Worm (Caenorhabditis elegans) whole organism, late embryonic: ENCODE measurements around the gene F43C9.2.

Source experiments
- C38D4.7 ChIP-seq: fragments of 200-800 bp; sonication (Bioruptor generic); optimal IDR thresholded peaks from 2 replicates; lab custom pipeline; 2018; ENCODE audit warnings: mild to moderate bottlenecking, missing genetic modification characterization, moderate library complexity, missing compliant biosample characterization
- K02D7.2 ChIP-seq: sonication (generic microtip); optimal IDR thresholded peaks from 2 replicates; lab custom pipeline; 2017; ENCODE audit warnings: mild to moderate bottlenecking, missing genetic modification characterization, missing compliant biosample characterization
- T23F11.4 ChIP-seq: fragments of 200-800 bp; sonication (Bioruptor generic); optimal IDR thresholded peaks from 2 replicates; lab custom pipeline; 2018; ENCODE audit warnings: mild to moderate bottlenecking, missing genetic modification characterization, missing compliant biosample characterization
- ceh-19 ChIP-seq: fragments of 200-800 bp; sonication (Bioruptor generic); optimal IDR thresholded peaks from 2 replicates; lab custom pipeline; 2018; ENCODE audit warnings: mild to moderate bottlenecking, missing genetic modification characterization, missing compliant biosample characterization
- ceh-2 ChIP-seq: sonication (generic microtip); optimal IDR thresholded peaks from 2 replicates; lab custom pipeline; 2016; ENCODE audit warnings: missing genotype, missing genetic modification characterization, missing compliant biosample characterization
- ceh-22 ChIP-seq: sonication (generic microtip); optimal IDR thresholded peaks from 2 replicates; lab custom pipeline; 2017; ENCODE audit warnings: missing biosample characterization, missing genetic modification characterization
- ceh-30 ChIP-seq: fragments of 150-350 bp; optimal IDR thresholded peaks from 2 replicates; lab custom pipeline; 2014; ENCODE audit warnings: missing biosample characterization, missing genetic modification characterization
- ceh-31 ChIP-seq: sonication (generic microtip); optimal IDR thresholded peaks from 2 replicates; lab custom pipeline; 2016; ENCODE audit warnings: missing genetic modification characterization, missing compliant biosample characterization
- ceh-48 ChIP-seq: sonication (generic microtip); optimal IDR thresholded peaks from 2 replicates; lab custom pipeline; 2016; ENCODE audit warnings: missing genetic modification characterization, inconsistent platforms, missing compliant biosample characterization
- ceh-6 ChIP-seq: fragments of 200-800 bp; sonication (Bioruptor generic); optimal IDR thresholded peaks from 2 replicates; lab custom pipeline; 2018; ENCODE audit warnings: mild to moderate bottlenecking, missing genetic modification characterization, missing compliant biosample characterization
- dmd-4 ChIP-seq: sonication (generic microtip); optimal IDR thresholded peaks from 2 replicates; lab custom pipeline; 2016; ENCODE audit warnings: borderline replicate concordance, missing genetic modification characterization, missing compliant biosample characterization
- elt-2 ChIP-seq: sonication (generic microtip); optimal IDR thresholded peaks from 2 replicates; lab custom pipeline; 2016; ENCODE audit warnings: missing genetic modification reagents, missing genetic modification characterization, missing compliant biosample characterization
- elt-4 ChIP-seq: sonication (generic microtip); optimal IDR thresholded peaks from 2 replicates; lab custom pipeline; 2016; ENCODE audit warnings: missing genetic modification characterization, missing compliant biosample characterization
- fax-1 ChIP-seq: sonication (generic microtip); optimal IDR thresholded peaks from 2 replicates; lab custom pipeline; 2016; ENCODE audit warnings: missing genotype, missing genetic modification characterization, missing compliant biosample characterization
- fkh-10 ChIP-seq: fragments of 150-350 bp; optimal IDR thresholded peaks from 2 replicates; lab custom pipeline; 2014; ENCODE audit warnings: missing biosample characterization, missing genetic modification reagents, missing genetic modification characterization
- fkh-6 ChIP-seq: sonication (generic microtip); optimal IDR thresholded peaks from 2 replicates; lab custom pipeline; 2016; ENCODE audit warnings: missing genetic modification characterization, missing compliant biosample characterization
- gmeb-2 ChIP-seq: sonication (generic microtip); optimal IDR thresholded peaks from 2 replicates; lab custom pipeline; 2016; ENCODE audit warnings: missing genetic modification characterization, inconsistent platforms, missing compliant biosample characterization
- hlh-30 ChIP-seq: sonication (generic microtip); optimal IDR thresholded peaks from 2 replicates; lab custom pipeline; 2017; ENCODE audit warnings: antibody characterized with exemption, missing genetic modification characterization, missing compliant biosample characterization; ENCODE audit not compliant: insufficient read depth
- hlh-8 ChIP-seq: sonication (generic microtip); optimal IDR thresholded peaks from 2 replicates; lab custom pipeline; 2016; ENCODE audit warnings: missing genotype, missing genetic modification characterization, missing compliant biosample characterization
- madf-2 ChIP-seq: sonication (generic microtip); optimal IDR thresholded peaks from 2 replicates; lab custom pipeline; 2017; ENCODE audit warnings: missing genetic modification characterization, missing compliant biosample characterization
- nhr-232 ChIP-seq: sonication (generic microtip); optimal IDR thresholded peaks from 2 replicates; lab custom pipeline; 2016; ENCODE audit warnings: missing genetic modification characterization, missing compliant biosample characterization
- pat-9 ChIP-seq: fragments of 200-800 bp; sonication (Bioruptor generic); optimal IDR thresholded peaks from 2 replicates; lab custom pipeline; 2018; ENCODE audit warnings: mild to moderate bottlenecking, missing genetic modification characterization, moderate library complexity, missing compliant biosample characterization
- pha-4 ChIP-seq: fragments of 150-350 bp; optimal IDR thresholded peaks from 2 replicates; lab custom pipeline; 2018; ENCODE audit warnings: missing biosample characterization, missing genetic modification reagents, missing genetic modification characterization
- pros-1 ChIP-seq: fragments of 150-350 bp; optimal IDR thresholded peaks from 2 replicates; lab custom pipeline; 2014; ENCODE audit warnings: missing biosample characterization, missing genetic modification reagents, missing genetic modification characterization
- ref-2 ChIP-seq: sonication (generic microtip); optimal IDR thresholded peaks from 2 replicates; lab custom pipeline; 2016; ENCODE audit warnings: missing genetic modification characterization, missing compliant biosample characterization
- rnt-1 ChIP-seq: sonication (generic microtip); optimal IDR thresholded peaks from 2 replicates; lab custom pipeline; 2016; ENCODE audit warnings: missing genetic modification characterization, missing compliant biosample characterization
- sox-4 ChIP-seq: sonication (generic microtip); optimal IDR thresholded peaks from 2 replicates; lab custom pipeline; 2017; ENCODE audit warnings: mild to moderate bottlenecking, missing genetic modification characterization, inconsistent platforms, missing compliant biosample characterization
- syd-9 ChIP-seq: sonication (generic microtip); optimal IDR thresholded peaks from 2 replicates; lab custom pipeline; 2016; ENCODE audit warnings: mild to moderate bottlenecking, missing genetic modification characterization, moderate library complexity, missing compliant biosample characterization
- ttx-3 ChIP-seq: sonication (generic microtip); optimal IDR thresholded peaks from 2 replicates; lab custom pipeline; 2016; ENCODE audit warnings: missing genetic modification reagents, missing genetic modification characterization, missing compliant biosample characterization
- unc-3 ChIP-seq, 2 experiments: fragments of 200-800 bp in 1 of 2; sonication (Bioruptor generic) in 1 of 2; sonication (generic microtip) in 1 of 2; conservative IDR thresholded peaks in 1 of 2; optimal IDR thresholded peaks in 1 of 2; 2 replicates each; pipeline versions ENCODE4 v1.3.6 to Lab custom; 2016 to 2022; ENCODE audit warnings: missing compliant biosample characterization in 2 of 2, missing genetic modification characterization in 2 of 2, missing genetic modification reagents in 1 of 2
- unc-42 ChIP-seq: sonication (generic microtip); optimal IDR thresholded peaks from 2 replicates; lab custom pipeline; 2016; ENCODE audit warnings: missing genotype, missing genetic modification characterization, missing compliant biosample characterization
- unc-55 ChIP-seq: sonication (generic microtip); optimal IDR thresholded peaks from 2 replicates; lab custom pipeline; 2017; ENCODE audit warnings: missing biosample characterization, missing genetic modification reagents, missing genetic modification characterization
- unc-86 ChIP-seq: sonication (generic microtip); optimal IDR thresholded peaks from 2 replicates; lab custom pipeline; 2016; ENCODE audit warnings: missing genetic modification characterization, missing compliant biosample characterization

F43C9.2 gene

ce11 chrX:4759718-4760117, 23.7 kb upstream of the F43C9.2 start:
- peak; percentile 48 for TF ChIP-seq ceh-31 (tag; lab: Kevin White, UChicago)
- TF ChIP-seq ref-2: peak; percentile 15
- TF ChIP-seq hlh-8: no peak

ce11 chrX:4761540-4761939, 21.9 kb upstream of the F43C9.2 start, which contains the start of gene mls-2:
Gene mls-2, minus strand, starts transcription at chrX:4761640.
- TF ChIP-seq T23F11.4 (GFP tag; lab: Kevin White, UChicago) (no peak), K02D7.2 (tag; lab: Kevin White, UChicago) (no peak), ceh-48 (tag; lab: Kevin White, UChicago) (no peak), unc-3 (GFP tag; conservative IDR thresholded peaks at IDR 0.05; lab: Robert Waterston, UW) (no peak), unc-3 (tag; optimal IDR thresholded peaks at IDR 0.05; lab: Kevin White, UChicago) (no peak), ceh-22 (tag; lab: Kevin White, UChicago) (no peak), ref-2 (no peak)

ce11 chrX:4769885-4770284, 13.5 kb upstream of the F43C9.2 start, which contains the start of gene npr-1:
Gene npr-1, minus strand, starts transcription at chrX:4769985.
- no peak for TF ChIP-seq elt-2 (tag; lab: Kevin White, UChicago)
- TF ChIP-seq pat-9 (tag; lab: Kevin White, UChicago): no peak
- no peak for TF ChIP-seq unc-86 (tag; lab: Kevin White, UChicago)
- TF ChIP-seq rnt-1 (tag; lab: Kevin White, UChicago): no peak
- no peak for TF ChIP-seq sox-4 (tag; lab: Kevin White, UChicago)
- no peak for TF ChIP-seq fkh-6 (tag; lab: Kevin White, UChicago)

ce11 chrX:4782197-4782596, 1.2 kb upstream of the F43C9.2 start, which contains the start of gene hum-10:
Gene hum-10, minus strand, starts transcription at chrX:4782297.
- no peak for TF ChIP-seq C38D4.7
- no peak for TF ChIP-seq fkh-6 (tag; lab: Kevin White, UChicago)
- no peak for TF ChIP-seq ceh-30 (tag; lab: Kevin White, UChicago)
- no peak for TF ChIP-seq fax-1 (tag; lab: Kevin White, UChicago)
- no peak for TF ChIP-seq T23F11.4 (GFP tag; lab: Kevin White, UChicago)
- no peak for TF ChIP-seq dmd-4
- no peak for TF ChIP-seq ceh-6 (GFP tag; lab: Kevin White, UChicago)
- TF ChIP-seq ceh-19 (GFP tag; lab: Kevin White, UChicago): no peak
- no peak for TF ChIP-seq ref-2
- no peak for TF ChIP-seq gmeb-2 (tag; lab: Kevin White, UChicago)
- TF ChIP-seq pha-4 (tag; lab: Kevin White, UChicago): no peak
- no peak for TF ChIP-seq hlh-30 (tag; lab: Kevin White, UChicago)
- TF ChIP-seq pros-1 (tag; lab: Kevin White, UChicago): no peak
- TF ChIP-seq nhr-232 (tag; lab: Kevin White, UChicago): no peak
- TF ChIP-seq syd-9 (tag; lab: Kevin White, UChicago): no peak
- TF ChIP-seq ceh-2: no peak
- no peak for TF ChIP-seq unc-3 (GFP tag; conservative IDR thresholded peaks at IDR 0.05; lab: Robert Waterston, UW)
- TF ChIP-seq unc-3 (tag; optimal IDR thresholded peaks at IDR 0.05; lab: Kevin White, UChicago): no peak
- TF ChIP-seq fkh-10 (GFP tag; lab: Kevin White, UChicago): no peak
- no peak for TF ChIP-seq madf-2 (tag; lab: Kevin White, UChicago)

ce11 chrX:4784776-4785175, 1.4 kb downstream of the F43C9.2 start:
- no peak for TF ChIP-seq C38D4.7
- TF ChIP-seq unc-55 (GFP tag; lab: Kevin White, UChicago): peak; percentile 47
- TF ChIP-seq, all 69 proteins: peak for 1

- no peak for TF ChIP-seq elt-4 (tag; lab: Kevin White, UChicago)
- no peak for TF ChIP-seq ttx-3 (tag; lab: Kevin White, UChicago)
- TF ChIP-seq unc-3 (GFP tag; conservative IDR thresholded peaks at IDR 0.05; lab: Robert Waterston, UW): no peak
- TF ChIP-seq unc-3 (tag; optimal IDR thresholded peaks at IDR 0.05; lab: Kevin White, UChicago): no peak
- peak; percentile 65 for TF ChIP-seq unc-42 (tag; lab: Kevin White, UChicago)
- TF ChIP-seq, all 69 proteins: peak for 1
Observed at ce11 chrX:4787525-4787924, 4.1 kb downstream of the F43C9.2 start.
